Fruit fly (Drosophila melanogaster) whole organism, embryonic: Measurements from ENCODE around the gene CrzR.

Experiments used
- CG3726 ChIP-seq: fragments of 200-800 bp; sonication (Bioruptor generic); IDR thresholded peaks from 3 replicates; pipeline ENCODE4, ENCODE4 v1.3.6; 2022; ENCODE audit warnings: missing biosample characterization, missing genetic modification characterization
- Hr3 ChIP-seq: fragments of 200-800 bp; sonication (Bioruptor generic); optimal IDR thresholded peaks from 3 replicates; lab custom pipeline; 2016; ENCODE audit warnings: missing biosample characterization, missing genetic modification characterization
- Rx ChIP-seq: fragments of 200-800 bp; sonication (Bioruptor generic); IDR thresholded peaks from 2 replicates; pipeline ENCODE4 v1.3.6; 2022; ENCODE audit warnings: missing biosample characterization, missing genetic modification characterization
- sob ChIP-seq: fragments of 200-800 bp; sonication (Bioruptor generic); IDR thresholded peaks from 2 replicates; pipeline ENCODE4 v1.3.6; 2022; ENCODE audit warnings: missing biosample characterization, missing genetic modification characterization

dm6 chr3L:12296073-12296527 is 55.2 kb downstream of the CrzR start, which contains the start of gene CG4328:
- TF ChIP-seq sob (GFP tag; lab: Robert Waterston, UW): no peak
- no peak for TF ChIP-seq Rx (GFP tag; lab: Robert Waterston, UW)
- TF ChIP-seq CG3726 (GFP tag; lab: Robert Waterston, UW): no peak
- TF ChIP-seq Hr3: no peak
